Fruit fly (Drosophila melanogaster) whole organism, embryonic: ENCODE measurements around the gene Uba5.

ENCODE experiments used
- Atf3 ChIP-seq: fragments of 200-800 bp; sonication (Bioruptor generic); optimal IDR thresholded peaks from 3 replicates; lab custom pipeline; 2016; ENCODE audit warnings: missing biosample characterization, missing genetic modification characterization
- CG11456 ChIP-seq: fragments of 200-800 bp; sonication (Bioruptor generic); IDR thresholded peaks from 3 replicates; pipeline ENCODE4 v1.3.6; 2022; ENCODE audit warnings: missing biosample characterization, missing genetic modification characterization
- CG11723 ChIP-seq: fragments of 200-800 bp; sonication (Bioruptor generic); optimal IDR thresholded peaks from 2 replicates; lab custom pipeline; 2017; ENCODE audit warnings: missing biosample characterization, mild to moderate bottlenecking, missing genetic modification characterization
- CG12104 ChIP-seq: fragments of 200-800 bp; sonication (Bioruptor generic); optimal IDR thresholded peaks from 3 replicates; lab custom pipeline; 2016; ENCODE audit warnings: missing biosample characterization, missing genetic modification characterization
- CG13287 ChIP-seq: fragments of 200-800 bp; sonication (Bioruptor generic); IDR thresholded peaks from 2 replicates; pipeline ENCODE4 v1.3.6; 2022; ENCODE audit warnings: missing biosample characterization, missing genetic modification characterization; ENCODE audit not compliant: partially characterized antibody
- CG13775 ChIP-seq: fragments of 200-800 bp; sonication (Bioruptor generic); optimal IDR thresholded peaks from 3 replicates; lab custom pipeline; 2017; ENCODE audit warnings: missing biosample characterization, mild to moderate bottlenecking, missing genetic modification characterization
- CG14441 ChIP-seq: fragments of 200-800 bp; sonication (Bioruptor generic); IDR thresholded peaks from 2 replicates; pipeline ENCODE4 v1.3.6; 2022; ENCODE audit warnings: missing biosample characterization, missing genetic modification characterization
- CG17359 ChIP-seq: fragments of 200-800 bp; sonication (Bioruptor generic); optimal IDR thresholded peaks from 3 replicates; lab custom pipeline; 2018; ENCODE audit warnings: missing biosample characterization, mild to moderate bottlenecking, missing genetic modification characterization, moderate library complexity
- CG18476 ChIP-seq: fragments of 200-800 bp; sonication (Bioruptor generic); optimal IDR thresholded peaks from 2 replicates; lab custom pipeline; 2016; ENCODE audit warnings: missing biosample characterization, mild to moderate bottlenecking, missing genetic modification characterization
- CG2116 ChIP-seq: fragments of 200-800 bp; sonication (Bioruptor generic); optimal IDR thresholded peaks from 3 replicates; lab custom pipeline; 2018; ENCODE audit warnings: missing biosample characterization, mild to moderate bottlenecking, missing genetic modification characterization
- CG30403 ChIP-seq: fragments of 200-800 bp; sonication (Bioruptor generic); optimal IDR thresholded peaks from 3 replicates; lab custom pipeline; 2016; ENCODE audit warnings: missing biosample characterization, missing genetic modification characterization
- CG3065 ChIP-seq: fragments of 200-800 bp; sonication (Bioruptor generic); optimal IDR thresholded peaks from 2 replicates; lab custom pipeline; 2016; ENCODE audit warnings: missing biosample characterization, missing genetic modification characterization
- CG31441 ChIP-seq: fragments of 200-800 bp; sonication (Bioruptor generic); IDR thresholded peaks from 2 replicates; pipeline ENCODE4 v1.3.6; 2022; ENCODE audit warnings: missing biosample characterization, missing genetic modification characterization
- CG34224 ChIP-seq: fragments of 200-800 bp; sonication (Bioruptor generic); IDR thresholded peaks from 3 replicates; pipeline ENCODE4 v1.3.6; 2022; ENCODE audit warnings: missing biosample characterization, missing genetic modification characterization; ENCODE audit not compliant: partially characterized antibody
- CG34376 ChIP-seq: fragments of 200-800 bp; sonication (Bioruptor generic); optimal IDR thresholded peaks from 2 replicates; lab custom pipeline; 2018; ENCODE audit warnings: missing biosample characterization, mild to moderate bottlenecking, missing genetic modification characterization
- CG6654 ChIP-seq: fragments of 200-800 bp; sonication (Bioruptor generic); optimal IDR thresholded peaks from 2 replicates; lab custom pipeline; 2017; ENCODE audit warnings: missing biosample characterization, mild to moderate bottlenecking, missing genetic modification characterization
- CG7372 ChIP-seq: fragments of 200-800 bp; sonication (Bioruptor generic); IDR thresholded peaks from 2 replicates; pipeline ENCODE4 v1.3.6; 2022; ENCODE audit warnings: missing biosample characterization, missing genetic modification characterization
- CG7786 ChIP-seq: fragments of 200-800 bp; sonication (Bioruptor generic); optimal IDR thresholded peaks from 2 replicates; lab custom pipeline; 2016; ENCODE audit warnings: missing biosample characterization, missing genetic modification characterization
- CG9437 ChIP-seq: fragments of 200-800 bp; sonication (Bioruptor generic); optimal IDR thresholded peaks from 2 replicates; lab custom pipeline; 2018; ENCODE audit warnings: missing biosample characterization, mild to moderate bottlenecking, missing genetic modification characterization
- CG9817 ChIP-seq: fragments of 200-800 bp; sonication (Bioruptor generic); optimal IDR thresholded peaks from 2 replicates; lab custom pipeline; 2018; ENCODE audit warnings: missing biosample characterization, mild to moderate bottlenecking, missing genetic modification characterization, moderate library complexity
- CG9932 ChIP-seq: fragments of 200-800 bp; sonication (Bioruptor generic); IDR thresholded peaks from 2 replicates; pipeline ENCODE4 v1.3.6; 2022; ENCODE audit warnings: missing biosample characterization, missing genetic modification characterization
- Ets97D ChIP-seq: fragments of 200-800 bp; sonication (Bioruptor generic); optimal IDR thresholded peaks from 3 replicates; lab custom pipeline; 2016; ENCODE audit warnings: missing biosample characterization, missing genetic modification characterization
- PHDP ChIP-seq: fragments of 200-800 bp; sonication (Bioruptor generic); optimal IDR thresholded peaks from 3 replicates; lab custom pipeline; 2018; ENCODE audit warnings: missing biosample characterization, mild to moderate bottlenecking, missing genetic modification characterization, moderate library complexity
- Scr ChIP-seq: fragments of 200-800 bp; sonication (Bioruptor generic); IDR thresholded peaks from 2 replicates; pipeline ENCODE4 v1.3.6; 2022; ENCODE audit warnings: missing biosample characterization, missing genetic modification characterization; ENCODE audit not compliant: partially characterized antibody
- Side ChIP-seq: fragments of 200-800 bp; sonication (Bioruptor generic); optimal IDR thresholded peaks from 2 replicates; lab custom pipeline; 2016; ENCODE audit warnings: missing biosample characterization, missing genetic modification characterization
- Sin3A ChIP-seq: fragments of >200 bp; optimal IDR thresholded peaks from 2 replicates; lab custom pipeline; 2018
- Spps ChIP-seq: fragments of 200-800 bp; sonication (Bioruptor generic); optimal IDR thresholded peaks from 2 replicates; lab custom pipeline; 2018; ENCODE audit warnings: missing biosample characterization, mild to moderate bottlenecking, missing genetic modification characterization
- Vsx1 ChIP-seq: fragments of 200-800 bp; sonication (Bioruptor generic); optimal IDR thresholded peaks from 2 replicates; lab custom pipeline; 2017; ENCODE audit warnings: missing biosample characterization, mild to moderate bottlenecking, missing genetic modification characterization, missing genetic modification reagents
- ab ChIP-seq: fragments of 200-800 bp; sonication (Bioruptor generic); optimal IDR thresholded peaks from 2 replicates; lab custom pipeline; 2016; ENCODE audit warnings: missing biosample characterization, missing genetic modification characterization
- aop ChIP-seq: fragments of 200-800 bp; sonication (Bioruptor generic); IDR thresholded peaks from 2 replicates; pipeline ENCODE4 v1.3.6; 2022; ENCODE audit warnings: missing biosample characterization, missing genetic modification characterization
- ap ChIP-seq: fragments of 200-800 bp; sonication (Bioruptor generic); IDR thresholded peaks from 2 replicates; pipeline ENCODE4 v1.3.6; 2022; ENCODE audit warnings: missing biosample characterization, missing genetic modification characterization
- dmrt11E ChIP-seq: fragments of 200-800 bp; sonication (Bioruptor generic); optimal IDR thresholded peaks from 3 replicates; lab custom pipeline; 2018; ENCODE audit warnings: missing biosample characterization, mild to moderate bottlenecking, missing genetic modification characterization, moderate library complexity
- ems ChIP-seq: fragments of 200-800 bp; sonication (Bioruptor generic); optimal IDR thresholded peaks from 3 replicates; lab custom pipeline; 2016; ENCODE audit warnings: missing biosample characterization, missing genetic modification characterization
- en ChIP-seq: fragments of 200-800 bp; sonication (Bioruptor generic); optimal IDR thresholded peaks from 2 replicates; lab custom pipeline; 2016; ENCODE audit warnings: missing biosample characterization, missing genetic modification characterization
- eve ChIP-seq, 2 experiments: fragments of >200 bp; optimal IDR thresholded peaks; 2 replicates each; lab custom pipeline; 2017; ENCODE audit warnings: missing biosample characterization in 2 of 2, missing genetic modification characterization in 2 of 2
- ftz-f1 ChIP-seq: fragments of 200-800 bp; sonication (Bioruptor generic); optimal IDR thresholded peaks from 2 replicates; lab custom pipeline; 2016; ENCODE audit warnings: missing biosample characterization, missing genetic modification characterization
- grau ChIP-seq: fragments of 200-800 bp; optimal IDR thresholded peaks from 3 replicates; lab custom pipeline; 2019; ENCODE audit warnings: missing biosample characterization, mild to moderate bottlenecking, missing genetic modification characterization, moderate library complexity
- hbn ChIP-seq: fragments of 200-800 bp; sonication (Bioruptor generic); IDR thresholded peaks from 2 replicates; pipeline ENCODE4 v1.3.6; 2022; ENCODE audit warnings: missing biosample characterization, missing genetic modification characterization; ENCODE audit not compliant: partially characterized antibody
- lbe ChIP-seq: fragments of 200-800 bp; sonication (Bioruptor generic); optimal IDR thresholded peaks from 2 replicates; lab custom pipeline; 2016; ENCODE audit warnings: missing biosample characterization, mild to moderate bottlenecking, missing genetic modification characterization
- maf-S ChIP-seq: fragments of 200-800 bp; sonication (Bioruptor generic); optimal IDR thresholded peaks from 2 replicates; lab custom pipeline; 2016; ENCODE audit warnings: missing biosample characterization, missing genetic modification characterization
- nerfin-2 ChIP-seq: fragments of 200-800 bp; sonication (Bioruptor generic); IDR thresholded peaks from 2 replicates; pipeline ENCODE4 v1.3.6; 2022; ENCODE audit warnings: missing biosample characterization, missing genetic modification characterization; ENCODE audit not compliant: partially characterized antibody
- odd ChIP-seq: fragments of 200-800 bp; sonication (Bioruptor generic); optimal IDR thresholded peaks from 2 replicates; lab custom pipeline; 2017; ENCODE audit warnings: missing biosample characterization, mild to moderate bottlenecking, missing genetic modification characterization
- pfk ChIP-seq: fragments of 200-800 bp; sonication (Bioruptor generic); optimal IDR thresholded peaks from 2 replicates; lab custom pipeline; 2018; ENCODE audit warnings: missing biosample characterization, mild to moderate bottlenecking, missing genetic modification characterization, moderate library complexity
- sc ChIP-seq, 3 experiments: fragments of >200 bp in 2 of 3; fragments of 200-800 bp in 1 of 3; sonication (Bioruptor generic) in 1 of 3; optimal IDR thresholded peaks; 2 replicates in 2 of 3; 3 replicates in 1 of 3; lab custom pipeline; 2017; ENCODE audit warnings: mild to moderate bottlenecking in 1 of 3, missing biosample characterization in 1 of 3, missing genetic modification characterization in 1 of 3, missing genetic modification reagents in 1 of 3
- sisA ChIP-seq: fragments of 200-800 bp; sonication (Bioruptor generic); IDR thresholded peaks from 2 replicates; pipeline ENCODE4 v1.3.6; 2022; ENCODE audit warnings: missing biosample characterization, missing genetic modification characterization
- sob ChIP-seq: fragments of 200-800 bp; sonication (Bioruptor generic); IDR thresholded peaks from 2 replicates; pipeline ENCODE4 v1.3.6; 2022; ENCODE audit warnings: missing biosample characterization, missing genetic modification characterization
- tna ChIP-seq: fragments of 200-800 bp; sonication (Bioruptor generic); IDR thresholded peaks from 2 replicates; pipeline ENCODE4 v1.3.6; 2022; ENCODE audit warnings: missing biosample characterization, missing genetic modification characterization; ENCODE audit not compliant: partially characterized antibody
- toy ChIP-seq: fragments of 200-800 bp; sonication (Bioruptor generic); IDR thresholded peaks from 2 replicates; pipeline ENCODE4 v1.3.6; 2022; ENCODE audit warnings: missing biosample characterization, missing genetic modification characterization
- zen2 ChIP-seq: fragments of 200-800 bp; sonication (Bioruptor generic); IDR thresholded peaks from 3 replicates; pipeline ENCODE4 v1.3.6; 2022; ENCODE audit warnings: missing biosample characterization, missing genetic modification characterization; ENCODE audit not compliant: partially characterized antibody
- zfh1 ChIP-seq: fragments of 200-800 bp; sonication (Bioruptor generic); IDR thresholded peaks from 3 replicates; pipeline ENCODE4 v1.3.6; 2022; ENCODE audit warnings: missing biosample characterization, missing genetic modification characterization

Uba5 gene

DNA sequence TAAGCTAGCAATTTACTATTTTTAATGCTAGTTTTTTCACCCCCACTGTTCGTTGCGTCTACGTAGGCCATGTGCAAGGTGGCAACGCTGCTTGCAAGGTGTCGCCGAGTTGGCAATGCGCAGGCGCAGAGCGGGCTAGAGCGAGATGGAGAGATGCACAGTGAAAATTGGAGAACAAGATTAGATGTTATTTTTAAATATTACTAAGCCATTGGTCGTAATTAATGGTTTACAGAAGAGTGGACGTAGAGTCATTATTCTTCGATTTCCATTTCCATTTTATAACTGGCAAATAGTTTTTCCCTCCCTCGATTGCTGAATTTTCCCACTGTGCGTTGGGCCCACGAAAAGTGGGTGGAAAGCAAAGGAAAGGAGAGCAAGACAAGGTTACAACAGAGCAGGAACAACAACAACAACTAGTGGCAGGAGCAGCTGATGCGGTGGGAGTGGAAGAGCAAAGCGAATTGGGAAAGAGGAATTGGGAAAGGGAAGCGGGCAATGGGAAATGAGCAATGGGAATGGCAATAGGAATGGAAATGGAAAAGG lies 30.4 kb upstream of the Uba5 start (continued):
- no peak for TF ChIP-seq hbn (GFP tag; lab: Robert Waterston, UW)
- no peak for TF ChIP-seq CG2116 (GFP tag; lab: Kevin White, UChicago)
- TF ChIP-seq aop (GFP tag; lab: Robert Waterston, UW) = peak; percentile 36; the same call in 1 of the 2 replicates
- peak; percentile 63 for TF ChIP-seq CG11723 (GFP tag; lab: Kevin White, UChicago)
- TF ChIP-seq CG12104 (GFP tag; lab: Kevin White, UChicago) = peak; percentile 20
- peak; percentile 33 for TF ChIP-seq CG9437 (GFP tag; lab: Kevin White, UChicago)
- TF ChIP-seq Side (GFP tag; lab: Kevin White, UChicago) = peak; percentile 78
- no peak for TF ChIP-seq zen2 (GFP tag; lab: Robert Waterston, UW)
- TF ChIP-seq Spps = no peak
- TF ChIP-seq Scr (GFP tag; lab: Robert Waterston, UW) = no peak
- TF ChIP-seq CG9817 (tag; lab: Kevin White, UChicago) = peak; percentile 44
- no peak for TF ChIP-seq CG34224 (GFP tag; lab: Robert Waterston, UW)
- TF ChIP-seq sc (optimal IDR thresholded peaks at IDR 0.05; lab: Kevin White, UChicago) = no peak
- peak; percentile 35 for TF ChIP-seq sc (GFP tag; optimal IDR thresholded peaks at IDR 0.05; lab: Kevin White, UChicago)
- TF ChIP-seq CG13775 = peak; percentile 46
- peak; percentile 75 for TF ChIP-seq sisA (GFP tag; lab: Robert Waterston, UW)
- TF ChIP-seq CG9932 = peak; percentile 66
- TF ChIP-seq en (GFP tag; lab: Kevin White, UChicago) = peak; percentile 62
- peak; percentile 44 for TF ChIP-seq dmrt11E (tag; lab: Kevin White, UChicago)
- TF ChIP-seq CG11456 (GFP tag; lab: Robert Waterston, UW) = peak; percentile 83
- peak; percentile 55 for TF ChIP-seq CG7786
- TF ChIP-seq CG34376 (GFP tag; lab: Kevin White, UChicago) = peak; percentile 22
- TF ChIP-seq eve (GFP tag; optimal IDR thresholded peaks at IDR 0.05; lab: Kevin White, UChicago) = no peak
- TF ChIP-seq ab (GFP tag; lab: Kevin White, UChicago) = no peak
- peak; percentile 84 for TF ChIP-seq CG17359
- peak; percentile 89 for TF ChIP-seq zfh1 (GFP tag; lab: Robert Waterston, UW)
- TF ChIP-seq Ets97D = peak; percentile 57
- peak; percentile 63 for TF ChIP-seq ems (GFP tag; lab: Kevin White, UChicago)
- peak; percentile 2 for TF ChIP-seq CG6654 (GFP tag; lab: Kevin White, UChicago)
- TF ChIP-seq CG30403 (GFP tag; lab: Kevin White, UChicago) = peak; percentile 74
- no peak for TF ChIP-seq tna (GFP tag; lab: Robert Waterston, UW)
- TF ChIP-seq PHDP (tag; lab: Kevin White, UChicago) = peak; percentile 70
- TF ChIP-seq grau (tag; lab: Kevin White, UChicago) = peak; percentile 78
- TF ChIP-seq CG7372 = peak; percentile 70
- peak; percentile 60; the same call in 1 of the 2 replicates for TF ChIP-seq CG31441
- TF ChIP-seq Vsx1 (GFP tag; lab: Kevin White, UChicago) = no peak
- TF ChIP-seq ap (GFP tag; lab: Robert Waterston, UW) = peak; percentile 75
- TF ChIP-seq lbe = no peak
- peak; percentile 51 for TF ChIP-seq odd
- 0 out of 2 replicates have a peak, but pooled peaks have one; percentile 10 for TF ChIP-seq toy (GFP tag; lab: Robert Waterston, UW)
- peak; percentile 85 for TF ChIP-seq CG14441 (GFP tag; lab: Robert Waterston, UW)
- TF ChIP-seq nerfin-2 (GFP tag; lab: Robert Waterston, UW) = no peak
- peak; percentile 28; the same call in 1 of the 2 replicates for TF ChIP-seq CG13287 (GFP tag; lab: Robert Waterston, UW)
- TF ChIP-seq Atf3 = peak; percentile 46
- peak; percentile 31 for TF ChIP-seq maf-S (GFP tag; lab: Kevin White, UChicago)
- TF ChIP-seq CG18476 (GFP tag; lab: Kevin White, UChicago) = peak; percentile 64
- no peak for TF ChIP-seq Sin3A (lab: Kevin White, UChicago)
- peak; percentile 78 for TF ChIP-seq sob (GFP tag; lab: Robert Waterston, UW)
- TF ChIP-seq pfk = no peak
- TF ChIP-seq ftz-f1 (GFP tag; lab: Kevin White, UChicago) = peak; percentile 24
- peak; percentile 30 for TF ChIP-seq CG3065 (GFP tag; lab: Kevin White, UChicago)
